Worm (Caenorhabditis elegans) whole organism, young adult: ENCODE data around the gene smg-8.

Experiments
- F55B11.4 ChIP-seq: sonication (generic microtip); optimal IDR thresholded peaks from 2 replicates; lab custom pipeline; 2016; ENCODE audit warnings: missing compliant biosample characterization, missing genetic modification characterization, borderline replicate concordance; ENCODE audit not compliant: insufficient read depth
- T07F8.4 ChIP-seq: sonication (generic microtip); optimal IDR thresholded peaks from 2 replicates; lab custom pipeline; 2016; ENCODE audit warnings: mild to moderate bottlenecking, missing genetic modification characterization, moderate library complexity, missing compliant biosample characterization
- ama-1 ChIP-seq, 3 experiments: fragments of 150-350 bp in 1 of 3; sonication (generic microtip) in 2 of 3; optimal IDR thresholded peaks; 2 replicates each; lab custom pipeline; 2014 to 2018; ENCODE audit warnings: missing biosample characterization in 2 of 3, missing genetic modification characterization in 2 of 3, missing genetic modification reagents in 2 of 3
- die-1 ChIP-seq: sonication (generic microtip); optimal IDR thresholded peaks from 2 replicates; lab custom pipeline; 2016; ENCODE audit warnings: missing genotype, mild to moderate bottlenecking, missing genetic modification characterization, missing compliant biosample characterization
- sea-2 ChIP-seq: fragments of 200-800 bp; sonication (Bioruptor generic); IDR thresholded peaks from 2 replicates; pipeline ENCODE4 v1.3.6; 2022; ENCODE audit warnings: missing genetic modification characterization, missing compliant biosample characterization
- snpc-4 ChIP-seq, 5 experiments: fragments of 150-350 bp in 1 of 5; sonication (generic microtip) in 4 of 5; optimal IDR thresholded peaks; 2 replicates each; lab custom pipeline; 2014 to 2018; ENCODE audit warnings: missing genetic modification characterization in 5 of 5, missing biosample characterization in 3 of 5, antibody characterized with exemption in 2 of 5, mild to moderate bottlenecking in 2 of 5, missing compliant biosample characterization in 2 of 5, missing genotype in 2 of 5, moderate library complexity in 2 of 5, missing genetic modification reagents in 1 of 5
- ztf-18 ChIP-seq: sonication (generic microtip); optimal IDR thresholded peaks from 2 replicates; lab custom pipeline; 2016; ENCODE audit warnings: missing genotype, mild to moderate bottlenecking, missing genetic modification characterization, missing compliant biosample characterization

DNA sequence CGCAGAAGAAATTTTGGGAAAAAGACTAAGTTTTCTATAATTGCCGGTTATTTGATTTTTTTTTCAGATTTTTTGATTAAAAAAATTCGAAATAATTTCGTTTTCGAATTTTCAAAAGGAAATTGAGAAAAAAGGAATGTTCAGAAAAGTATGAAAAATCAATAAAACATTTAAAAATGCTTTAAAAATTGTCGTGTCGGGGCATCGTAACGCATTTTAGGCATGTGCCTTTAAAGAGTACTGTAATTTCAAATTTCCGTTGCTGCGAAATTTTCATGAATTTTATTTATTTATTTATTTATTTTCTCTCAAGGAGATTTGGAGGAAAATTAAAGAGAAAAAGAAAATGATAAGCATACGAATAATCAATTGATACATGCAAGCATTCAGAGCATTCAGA lies 27.5 kb upstream of the smg-8 start:
- TF ChIP-seq T07F8.4 (tag; lab: Kevin White, UChicago) (no peak), ztf-18 (tag; lab: Kevin White, UChicago) (no peak), snpc-4 (GFP tag; optimal IDR thresholded peaks at IDR 0.05; lab: Kevin White, UChicago) (no peak), snpc-4 (tag; optimal IDR thresholded peaks at IDR 0.05; lab: Kevin White, UChicago) (no peak), F55B11.4 (tag; lab: Kevin White, UChicago) (no peak), die-1 (tag; lab: Kevin White, UChicago) (no peak), sea-2 (GFP tag; lab: Robert Waterston, UW) (no peak), ama-1 (optimal IDR thresholded peaks at IDR 0.05; lab: Kevin White, UChicago) (no peak), ama-1 (GFP tag; optimal IDR thresholded peaks at IDR 0.05; lab: Kevin White, UChicago) (no peak)
